Worm (Caenorhabditis elegans): ENCODE measurements around the gene ntl-3.

- TF ChIP-seq madf-2 (tag; optimal IDR thresholded peaks at IDR 0.05) (no peak), unc-55 (GFP tag; optimal IDR thresholded peaks at IDR 0.05) (no peak), elt-2 (tag; optimal IDR thresholded peaks at IDR 0.05) (no peak), hlh-8 (tag; optimal IDR thresholded peaks at IDR 0.05) (no peak), eyg-1 (tag; optimal IDR thresholded peaks at IDR 0.05) (no peak), ceh-48 (tag; optimal IDR thresholded peaks at IDR 0.05) (no peak), ceh-31 (tag; optimal IDR thresholded peaks at IDR 0.05) (no peak), ceh-22 (tag; optimal IDR thresholded peaks at IDR 0.05) (no peak), F13H6.1 (tag; optimal IDR thresholded peaks at IDR 0.05) (no peak)
These were observed 31.6 kb downstream of the ntl-3 start for ce11 chrIII:11814653-11815052.
